Worm (Caenorhabditis elegans) whole organism, L1 larva: ENCODE results near the gene dhs-11.

Source experiments
- C04F5.9 ChIP-seq: sonication (generic microtip); optimal IDR thresholded peaks from 2 replicates; lab custom pipeline; 2016; ENCODE audit warnings: missing genetic modification characterization, missing compliant biosample characterization
- C16A3.4 ChIP-seq: fragments of 150-350 bp; optimal IDR thresholded peaks from 2 replicates; lab custom pipeline; 2014; ENCODE audit warnings: missing biosample characterization, missing genetic modification characterization
- aha-1 ChIP-seq: fragments of 150-350 bp; optimal IDR thresholded peaks from 2 replicates; lab custom pipeline; 2014; ENCODE audit warnings: missing biosample characterization, missing genetic modification characterization
- alr-1 ChIP-seq: fragments of 200-800 bp; sonication (Bioruptor generic); optimal IDR thresholded peaks from 2 replicates; lab custom pipeline; 2018; ENCODE audit warnings: borderline replicate concordance, mild to moderate bottlenecking, missing genetic modification characterization, missing compliant biosample characterization
- ceh-63 ChIP-seq: fragments of 200-800 bp; sonication (Bioruptor generic); optimal IDR thresholded peaks from 2 replicates; lab custom pipeline; 2018; ENCODE audit warnings: mild to moderate bottlenecking, missing genetic modification characterization, missing compliant biosample characterization
- ceh-82 ChIP-seq, 3 experiments: fragments of 150-350 bp in 1 of 3; sonication (generic microtip) in 2 of 3; optimal IDR thresholded peaks; 2 replicates each; lab custom pipeline; 2014 to 2017; ENCODE audit warnings: missing biosample characterization in 3 of 3, missing genetic modification characterization in 3 of 3
- dpl-1 ChIP-seq, 3 experiments: fragments of 150-350 bp in 2 of 3; sonication (generic microtip) in 1 of 3; optimal IDR thresholded peaks; 2 replicates each; lab custom pipeline; 2014 to 2017; ENCODE audit warnings: missing biosample characterization in 3 of 3, missing genetic modification characterization in 3 of 3, missing genetic modification reagents in 3 of 3
- dsc-1 ChIP-seq: sonication (generic microtip); optimal IDR thresholded peaks from 2 replicates; lab custom pipeline; 2016; ENCODE audit warnings: mild to moderate bottlenecking, missing genetic modification characterization, missing compliant biosample characterization
- egl-13 ChIP-seq: sonication (generic microtip); optimal IDR thresholded peaks from 2 replicates; lab custom pipeline; 2016; ENCODE audit warnings: missing genotype, missing genetic modification reagents, missing genetic modification characterization, missing compliant biosample characterization
- egl-27 ChIP-seq, 2 experiments: fragments of 150-350 bp in 1 of 2; sonication (generic microtip); optimal IDR thresholded peaks; 3 replicates each; lab custom pipeline; 2017 to 2018; ENCODE audit warnings: missing biosample characterization in 2 of 2, missing genetic modification characterization in 2 of 2, missing genetic modification reagents in 2 of 2
- elt-2 ChIP-seq: sonication (generic microtip); optimal IDR thresholded peaks from 2 replicates; lab custom pipeline; 2016; ENCODE audit warnings: missing genetic modification characterization, mild to moderate bottlenecking, inconsistent platforms, missing compliant biosample characterization, missing genetic modification reagents
- elt-3 ChIP-seq, 6 experiments: fragments of 150-350 bp in 1 of 6; sonication (generic microtip); optimal IDR thresholded peaks; 2 replicates each; lab custom pipeline; 2017 to 2018; ENCODE audit warnings: missing biosample characterization in 6 of 6, missing genetic modification characterization in 6 of 6, inconsistent platforms in 1 of 6
- ets-5 ChIP-seq: fragments of 200-800 bp; sonication (Bioruptor generic); IDR thresholded peaks from 2 replicates; pipeline ENCODE4 v1.3.6; 2022; ENCODE audit warnings: missing genetic modification characterization, missing compliant biosample characterization
- fos-1 ChIP-seq: fragments of 150-350 bp; optimal IDR thresholded peaks from 2 replicates; lab custom pipeline; 2014; ENCODE audit warnings: missing biosample characterization, missing genetic modification characterization
- grh-1 ChIP-seq: fragments of 200-800 bp; sonication (Bioruptor generic); IDR thresholded peaks from 2 replicates; pipeline ENCODE4 v1.3.6; 2022; ENCODE audit warnings: missing genetic modification reagents, missing genetic modification characterization, missing compliant biosample characterization
- hlh-17 ChIP-seq: fragments of 200-800 bp; sonication (Bioruptor generic); optimal IDR thresholded peaks from 2 replicates; lab custom pipeline; 2018; ENCODE audit warnings: missing genetic modification characterization, mild to moderate bottlenecking, missing compliant biosample characterization, moderate library complexity, borderline replicate concordance
- hlh-4 ChIP-seq: sonication (generic microtip); optimal IDR thresholded peaks from 2 replicates; lab custom pipeline; 2016; ENCODE audit warnings: mild to moderate bottlenecking, missing genetic modification characterization, missing compliant biosample characterization
- hpl-2 ChIP-seq: fragments of 150-350 bp; optimal IDR thresholded peaks from 2 replicates; lab custom pipeline; 2014; ENCODE audit warnings: missing biosample characterization, missing genetic modification reagents, missing genetic modification characterization
- lin-15B ChIP-seq: fragments of 150-350 bp; sonication (generic microtip); optimal IDR thresholded peaks from 3 replicates; lab custom pipeline; 2014; ENCODE audit warnings: missing biosample characterization, missing genetic modification characterization
- lin-35 ChIP-seq, 2 experiments: fragments of 150-350 bp; optimal IDR thresholded peaks; 2 replicates each; lab custom pipeline; 2014; ENCODE audit warnings: missing biosample characterization in 2 of 2, missing genetic modification characterization in 2 of 2, missing genetic modification reagents in 2 of 2
- lir-3 ChIP-seq: sonication (generic microtip); optimal IDR thresholded peaks from 2 replicates; lab custom pipeline; 2016; ENCODE audit warnings: mild to moderate bottlenecking, missing genetic modification characterization, moderate library complexity, missing compliant biosample characterization; ENCODE audit not compliant: poor library complexity
- mab-9 ChIP-seq: fragments of 200-800 bp; sonication (Bioruptor generic); IDR thresholded peaks from 2 replicates; pipeline ENCODE4 v1.3.6; 2022; ENCODE audit warnings: missing genetic modification reagents, missing genetic modification characterization, missing compliant biosample characterization
- mdl-1 ChIP-seq, 2 experiments: fragments of 150-350 bp; optimal IDR thresholded peaks; 2 replicates each; lab custom pipeline; 2014 to 2017; ENCODE audit warnings: missing biosample characterization in 2 of 2, missing genetic modification characterization in 2 of 2, inconsistent platforms in 1 of 2
- mep-1 ChIP-seq: fragments of 150-350 bp; optimal IDR thresholded peaks from 2 replicates; lab custom pipeline; 2014; ENCODE audit warnings: missing biosample characterization, missing genetic modification characterization
- nhr-11 ChIP-seq: fragments of 150-350 bp; optimal IDR thresholded peaks from 2 replicates; lab custom pipeline; 2014; ENCODE audit warnings: missing biosample characterization, missing genetic modification characterization
- nhr-12 ChIP-seq: sonication (generic microtip); optimal IDR thresholded peaks from 2 replicates; lab custom pipeline; 2017; ENCODE audit warnings: missing biosample characterization, missing genetic modification characterization
- nhr-237 ChIP-seq: fragments of 150-350 bp; optimal IDR thresholded peaks from 2 replicates; lab custom pipeline; 2014; ENCODE audit warnings: missing biosample characterization, missing genetic modification characterization
- nhr-76 ChIP-seq: sonication (generic microtip); optimal IDR thresholded peaks from 2 replicates; lab custom pipeline; 2017; ENCODE audit warnings: missing biosample characterization, missing genetic modification characterization
- nhr-77 ChIP-seq: fragments of 150-350 bp; optimal IDR thresholded peaks from 2 replicates; lab custom pipeline; 2014; ENCODE audit warnings: missing biosample characterization, missing genetic modification characterization
- nhr-84 ChIP-seq: sonication (generic microtip); optimal IDR thresholded peaks from 2 replicates; lab custom pipeline; 2017; ENCODE audit warnings: missing biosample characterization, missing genetic modification characterization
- pqm-1 ChIP-seq: sonication (generic microtip); optimal IDR thresholded peaks from 3 replicates; lab custom pipeline; 2017; ENCODE audit warnings: missing biosample characterization, missing genetic modification characterization
- rnt-1 ChIP-seq: sonication (generic microtip); optimal IDR thresholded peaks from 2 replicates; lab custom pipeline; 2016; ENCODE audit warnings: mild to moderate bottlenecking, missing genetic modification characterization, moderate library complexity, missing compliant biosample characterization
- snpc-4 ChIP-seq: fragments of 150-350 bp; optimal IDR thresholded peaks from 2 replicates; lab custom pipeline; 2014; ENCODE audit warnings: missing biosample characterization, missing genetic modification characterization
- snu-23 ChIP-seq: sonication (generic microtip); optimal IDR thresholded peaks from 2 replicates; lab custom pipeline; 2016; ENCODE audit warnings: missing genetic modification characterization, missing compliant biosample characterization
- unc-130 ChIP-seq: fragments of 150-350 bp; optimal IDR thresholded peaks from 2 replicates; lab custom pipeline; 2017; ENCODE audit warnings: missing biosample characterization, missing genetic modification characterization, inconsistent platforms
- unc-62 ChIP-seq: fragments of 150-350 bp; optimal IDR thresholded peaks from 2 replicates; lab custom pipeline; 2014; ENCODE audit warnings: missing biosample characterization, missing genetic modification reagents, missing genetic modification characterization
- unc-86 ChIP-seq: sonication (generic microtip); optimal IDR thresholded peaks from 2 replicates; lab custom pipeline; 2016; ENCODE audit warnings: missing genetic modification characterization, missing compliant biosample characterization
- zag-1 ChIP-seq: fragments of 150-350 bp; optimal IDR thresholded peaks from 2 replicates; lab custom pipeline; 2014; ENCODE audit warnings: missing biosample characterization, missing genetic modification characterization

The dhs-11 gene

ce11 chrIII:10642781-10643180 is at the start of gene dhs-11, which contains the start of gene orc-1 (continued):
- TF ChIP-seq snu-23 (GFP tag; lab: Kevin White, UChicago) = peak; percentile 72
- no peak for TF ChIP-seq lir-3 (tag; lab: Kevin White, UChicago)
- TF ChIP-seq C04F5.9 (tag; lab: Kevin White, UChicago) = no peak
- TF ChIP-seq mep-1 = peak; percentile 77
- TF ChIP-seq egl-27 (tag; optimal IDR thresholded peaks at IDR 0.05; lab: Kevin White, UChicago) = no peak
- TF ChIP-seq hlh-4 (tag; lab: Kevin White, UChicago) = no peak
- no peak for TF ChIP-seq fos-1 (tag; lab: Kevin White, UChicago)
- TF ChIP-seq nhr-76 (tag; lab: Kevin White, UChicago) = no peak
- no peak for TF ChIP-seq nhr-77
- TF ChIP-seq lin-15B (tag; lab: Kevin White, UChicago) = peak; percentile 57
- TF ChIP-seq aha-1 (tag; lab: Kevin White, UChicago) = no peak
- TF ChIP-seq nhr-84 (tag; lab: Kevin White, UChicago) = no peak
- TF ChIP-seq elt-2 = no peak
- peak; percentile 57 for TF ChIP-seq rnt-1 (tag; lab: Kevin White, UChicago)
- TF ChIP-seq pqm-1 (tag; lab: Kevin White, UChicago) = no peak
- peak in 1 of 6 experiments; percentile 75 for TF ChIP-seq elt-3 (tag; optimal IDR thresholded peaks at IDR 0.05; lab: Kevin White, UChicago)
- TF ChIP-seq grh-1 (GFP tag; lab: Robert Waterston, UW) = no peak
- TF ChIP-seq snpc-4 (tag; lab: Kevin White, UChicago) = peak; percentile 22
- peak; percentile 59 for TF ChIP-seq C16A3.4 (tag; lab: Kevin White, UChicago)
- TF ChIP-seq hlh-17 = no peak
- TF ChIP-seq mdl-1 (tag; optimal IDR thresholded peaks at IDR 0.05; lab: Kevin White, UChicago) = peak in 1 of 2 experiments; percentile 67
- TF ChIP-seq unc-130 (tag; lab: Kevin White, UChicago) = peak; percentile 71
- no peak for TF ChIP-seq unc-86
- no peak for TF ChIP-seq zag-1 (tag; lab: Kevin White, UChicago)
- TF ChIP-seq hpl-2 (GFP tag; lab: Kevin White, UChicago) = no peak
- TF ChIP-seq unc-62 (GFP tag; lab: Kevin White, UChicago) = no peak
- no peak for TF ChIP-seq dsc-1 (tag; lab: Kevin White, UChicago)
- TF ChIP-seq lin-35 (GFP tag; optimal IDR thresholded peaks at IDR 0.05; lab: Kevin White, UChicago) = peak; percentile 88 to 95
- no peak for TF ChIP-seq nhr-237 (tag; lab: Kevin White, UChicago)
- TF ChIP-seq nhr-11 (tag; lab: Kevin White, UChicago) = no peak
- TF ChIP-seq egl-13 = no peak

DNA sequence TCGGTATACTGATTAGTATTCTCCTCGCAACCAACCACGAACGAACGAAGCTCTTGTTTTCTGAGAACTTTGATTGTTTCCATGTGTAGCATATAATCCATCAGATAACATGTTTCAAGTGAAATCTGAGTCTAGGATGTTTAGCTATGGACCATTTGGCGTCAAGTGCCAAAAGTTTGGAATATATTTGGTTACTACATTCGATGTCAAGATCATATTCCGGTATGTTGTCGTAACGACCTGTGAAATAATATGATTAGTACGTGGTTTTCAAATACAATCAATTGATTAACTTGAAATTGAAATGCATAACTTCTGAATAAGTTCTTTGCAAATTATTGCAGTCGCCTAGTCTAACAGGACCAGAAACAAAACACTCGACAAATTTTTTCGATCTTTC is 48.4 kb upstream of the dhs-11 start, which contains the start of gene Y39A1A.17:
Y39A1A.17 (minus strand) TSS at position 101 of the 400 bp plus-strand sequence.
- no peak for TF ChIP-seq ceh-63
- TF ChIP-seq snu-23 (GFP tag; lab: Kevin White, UChicago) = no peak
- no peak for TF ChIP-seq nhr-12 (tag; lab: Kevin White, UChicago)
- no peak for TF ChIP-seq dpl-1 (GFP tag; optimal IDR thresholded peaks at IDR 0.05; lab: Kevin White, UChicago)
- TF ChIP-seq ets-5 (GFP tag; lab: Robert Waterston, UW) = no peak
- TF ChIP-seq unc-130 (tag; lab: Kevin White, UChicago) = no peak
- TF ChIP-seq grh-1 (GFP tag; lab: Robert Waterston, UW) = no peak
- TF ChIP-seq mdl-1 (tag; optimal IDR thresholded peaks at IDR 0.05; lab: Kevin White, UChicago) = no peak
- no peak for TF ChIP-seq C16A3.4 (tag; lab: Kevin White, UChicago)
- TF ChIP-seq aha-1 (tag; lab: Kevin White, UChicago) = no peak

DNA sequence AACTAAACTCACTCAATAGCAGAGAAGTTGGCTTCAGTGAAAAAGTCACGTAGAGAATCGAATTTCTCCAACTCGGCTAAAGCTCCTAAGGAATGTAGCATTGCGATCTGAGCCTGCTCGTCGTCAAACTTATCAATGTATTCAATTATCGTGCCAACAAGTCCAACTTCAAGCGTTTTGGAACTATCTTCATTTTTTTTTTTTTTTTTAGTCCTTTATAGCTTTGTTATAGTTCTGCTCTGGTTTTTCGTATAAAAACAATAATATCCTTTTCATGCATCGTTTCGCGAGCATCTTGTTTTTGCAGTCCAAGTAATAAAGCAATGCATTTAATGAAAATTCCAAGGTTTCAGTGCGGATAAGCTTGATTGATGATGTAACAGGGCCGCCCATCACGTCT is 46.4 kb upstream of the dhs-11 start, which contains the start of gene Y39A1A.31:
Y39A1A.31 (minus strand) TSS at position 101 of the 400 bp plus-strand sequence.
- TF ChIP-seq nhr-84 (tag; lab: Kevin White, UChicago) = no peak

DNA sequence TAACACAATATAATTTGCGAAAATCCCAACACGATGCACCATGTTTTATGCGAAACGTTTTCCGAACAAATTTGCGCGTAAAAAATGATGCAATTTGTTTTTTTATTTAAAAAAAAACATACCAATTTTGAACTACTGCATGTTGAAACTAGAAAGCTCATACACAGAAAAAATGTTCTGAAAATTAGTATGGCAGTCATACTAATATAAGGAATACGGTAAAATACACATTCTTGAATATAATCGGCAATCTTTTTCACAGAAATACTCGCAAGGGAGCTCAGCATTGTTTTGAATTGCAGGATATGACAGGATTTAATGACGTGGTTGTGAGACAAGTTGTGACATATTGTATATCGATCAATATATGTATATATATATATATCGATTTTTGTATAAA is 36.3 kb upstream of the dhs-11 start, which contains the start of gene Y39A1A.16:
Y39A1A.16 (plus strand) TSS at position 301 of the 400 bp plus-strand sequence.
- TF ChIP-seq ceh-82 (tag; optimal IDR thresholded peaks at IDR 0.05; lab: Kevin White, UChicago) (no peak), alr-1 (no peak), rnt-1 (tag; lab: Kevin White, UChicago) (no peak), elt-3 (tag; optimal IDR thresholded peaks at IDR 0.05; lab: Kevin White, UChicago) (no peak), snu-23 (GFP tag; lab: Kevin White, UChicago) (no peak), mab-9 (GFP tag; lab: Robert Waterston, UW) (no peak), lin-15B (tag; lab: Kevin White, UChicago) (no peak)
